Worm (Caenorhabditis elegans) whole organism, L3 larva: ENCODE measurements around the gene lnkn-1.

Source experiments
- R02D3.7 ChIP-seq: fragments of 150-350 bp; optimal IDR thresholded peaks from 2 replicates; lab custom pipeline; 2014; ENCODE audit warnings: missing biosample characterization, missing genetic modification characterization
- aly-2 ChIP-seq: fragments of 150-350 bp; optimal IDR thresholded peaks from 2 replicates; lab custom pipeline; 2014; ENCODE audit warnings: missing biosample characterization, missing genetic modification characterization
- ama-1 ChIP-seq: fragments of 150-350 bp; optimal IDR thresholded peaks from 2 replicates; lab custom pipeline; 2018
- ceh-16 ChIP-seq: sonication (generic microtip); optimal IDR thresholded peaks from 2 replicates; lab custom pipeline; 2017; ENCODE audit warnings: missing biosample characterization, missing genetic modification characterization
- ceh-28 ChIP-seq: fragments of 150-350 bp; optimal IDR thresholded peaks from 2 replicates; lab custom pipeline; 2014; ENCODE audit warnings: missing biosample characterization, missing genetic modification reagents, missing genetic modification characterization
- ceh-82 ChIP-seq: fragments of 150-350 bp; optimal IDR thresholded peaks from 2 replicates; lab custom pipeline; 2014; ENCODE audit warnings: missing biosample characterization, missing genetic modification characterization
- ceh-9 ChIP-seq: sonication (generic microtip); optimal IDR thresholded peaks from 2 replicates; lab custom pipeline; 2018; ENCODE audit warnings: missing biosample characterization, missing genetic modification characterization
- daf-12 ChIP-seq: fragments of 150-350 bp; optimal IDR thresholded peaks from 2 replicates; lab custom pipeline; 2014; ENCODE audit warnings: missing biosample characterization, missing genetic modification reagents, missing genetic modification characterization
- egl-27 ChIP-seq: sonication (generic microtip); optimal IDR thresholded peaks from 4 replicates; lab custom pipeline; 2017; ENCODE audit warnings: missing biosample characterization, missing genetic modification reagents, missing genetic modification characterization
- egl-5 ChIP-seq: fragments of 150-350 bp; optimal IDR thresholded peaks from 2 replicates; lab custom pipeline; 2017; ENCODE audit warnings: missing biosample characterization, missing genetic modification reagents, missing genetic modification characterization, inconsistent platforms
- elt-1 ChIP-seq: fragments of 150-350 bp; optimal IDR thresholded peaks from 2 replicates; lab custom pipeline; 2014; ENCODE audit warnings: missing biosample characterization, missing genetic modification characterization
- elt-3 ChIP-seq, 3 experiments: fragments of 150-350 bp in 1 of 3; sonication (generic microtip) in 2 of 3; optimal IDR thresholded peaks; 2 replicates in 2 of 3; 4 replicates in 1 of 3; lab custom pipeline; 2014 to 2017; ENCODE audit warnings: missing biosample characterization in 3 of 3, missing genetic modification characterization in 3 of 3
- eor-1 ChIP-seq, 2 experiments: fragments of 150-350 bp; optimal IDR thresholded peaks; 2 replicates each; lab custom pipeline; 2014 to 2018; ENCODE audit warnings: missing biosample characterization in 2 of 2, missing genetic modification characterization in 2 of 2
- fkh-10 ChIP-seq: sonication (generic microtip); optimal IDR thresholded peaks from 2 replicates; lab custom pipeline; 2017; ENCODE audit warnings: missing biosample characterization, missing genetic modification reagents, missing genetic modification characterization
- fkh-2 ChIP-seq: fragments of 150-350 bp; optimal IDR thresholded peaks from 2 replicates; lab custom pipeline; 2014; ENCODE audit warnings: missing biosample characterization, missing genetic modification reagents, missing genetic modification characterization
- hmg-11 ChIP-seq: sonication (generic microtip); optimal IDR thresholded peaks from 2 replicates; lab custom pipeline; 2016; ENCODE audit warnings: missing genetic modification characterization, missing compliant biosample characterization
- jun-1 ChIP-seq: fragments of 150-350 bp; optimal IDR thresholded peaks from 2 replicates; lab custom pipeline; 2014; ENCODE audit warnings: missing biosample characterization, missing genetic modification reagents, missing genetic modification characterization
- lin-15B ChIP-seq: fragments of 150-350 bp; optimal IDR thresholded peaks from 2 replicates; lab custom pipeline; 2014; ENCODE audit warnings: missing biosample characterization, missing genetic modification characterization
- lin-39 ChIP-seq: fragments of 150-350 bp; optimal IDR thresholded peaks from 2 replicates; lab custom pipeline; 2018; ENCODE audit warnings: missing biosample characterization, missing genetic modification reagents, missing genetic modification characterization
- lsy-12 ChIP-seq: sonication (generic microtip); optimal IDR thresholded peaks from 2 replicates; lab custom pipeline; 2016; ENCODE audit warnings: mild to moderate bottlenecking, missing genetic modification characterization, missing compliant biosample characterization
- mdl-1 ChIP-seq: fragments of 150-350 bp; optimal IDR thresholded peaks from 2 replicates; lab custom pipeline; 2014; ENCODE audit warnings: missing biosample characterization, missing genetic modification characterization
- mml-1 ChIP-seq: fragments of 150-350 bp; sonication (generic microtip); optimal IDR thresholded peaks from 3 replicates; lab custom pipeline; 2014; ENCODE audit warnings: missing biosample characterization, missing genetic modification characterization
- nfya-1 ChIP-seq: sonication (generic microtip); optimal IDR thresholded peaks from 2 replicates; lab custom pipeline; 2017; ENCODE audit warnings: missing genetic modification characterization, mild to moderate bottlenecking, missing compliant biosample characterization, antibody characterized with exemption, moderate library complexity; ENCODE audit not compliant: insufficient read depth
- nhr-11 ChIP-seq: fragments of 150-350 bp; optimal IDR thresholded peaks from 2 replicates; lab custom pipeline; 2014; ENCODE audit warnings: missing biosample characterization, missing genetic modification characterization
- nhr-12 ChIP-seq: fragments of 150-350 bp; optimal IDR thresholded peaks from 2 replicates; lab custom pipeline; 2014; ENCODE audit warnings: missing biosample characterization, missing genetic modification characterization
- nhr-23 ChIP-seq: fragments of 150-350 bp; optimal IDR thresholded peaks from 2 replicates; lab custom pipeline; 2014; ENCODE audit warnings: missing biosample characterization, missing genetic modification reagents, missing genetic modification characterization
- nhr-28 ChIP-seq: fragments of 150-350 bp; optimal IDR thresholded peaks from 2 replicates; lab custom pipeline; 2014; ENCODE audit warnings: missing biosample characterization, missing genetic modification characterization
- nhr-43 ChIP-seq: sonication (generic microtip); optimal IDR thresholded peaks from 2 replicates; lab custom pipeline; 2016; ENCODE audit warnings: mild to moderate bottlenecking, missing genetic modification characterization, missing compliant biosample characterization; ENCODE audit not compliant: poor library complexity, severe bottlenecking
- nhr-67 ChIP-seq: fragments of 150-350 bp; optimal IDR thresholded peaks from 2 replicates; lab custom pipeline; 2014; ENCODE audit warnings: missing biosample characterization, missing genetic modification characterization
- nhr-76 ChIP-seq: fragments of 150-350 bp; sonication (generic microtip); optimal IDR thresholded peaks from 5 replicates; lab custom pipeline; 2014; ENCODE audit warnings: missing biosample characterization, missing genetic modification characterization
- pqm-1 ChIP-seq: fragments of 150-350 bp; optimal IDR thresholded peaks from 2 replicates; lab custom pipeline; 2017; ENCODE audit warnings: missing biosample characterization, missing genetic modification characterization, inconsistent platforms
- sea-2 ChIP-seq: fragments of 150-350 bp; sonication (generic microtip); optimal IDR thresholded peaks from 4 replicates; lab custom pipeline; 2014; ENCODE audit warnings: missing biosample characterization, missing genetic modification reagents, missing genetic modification characterization
- snpc-4 ChIP-seq: fragments of 150-350 bp; optimal IDR thresholded peaks from 2 replicates; lab custom pipeline; 2014; ENCODE audit warnings: missing biosample characterization, missing genetic modification characterization
- tbx-2 ChIP-seq: sonication (generic microtip); optimal IDR thresholded peaks from 2 replicates; lab custom pipeline; 2016; ENCODE audit warnings: mild to moderate bottlenecking, missing genetic modification characterization, missing compliant biosample characterization
- unc-62 ChIP-seq: fragments of 150-350 bp; sonication (generic microtip); optimal IDR thresholded peaks from 4 replicates; lab custom pipeline; 2014; ENCODE audit warnings: missing biosample characterization, missing genetic modification reagents, missing genetic modification characterization
- zag-1 ChIP-seq: fragments of 150-350 bp; optimal IDR thresholded peaks from 2 replicates; lab custom pipeline; 2014; ENCODE audit warnings: missing biosample characterization, missing genetic modification characterization
- ztf-4 ChIP-seq: fragments of 150-350 bp; optimal IDR thresholded peaks from 2 replicates; lab custom pipeline; 2014; ENCODE audit warnings: missing biosample characterization, missing genetic modification characterization

lnkn-1 gene

DNA sequence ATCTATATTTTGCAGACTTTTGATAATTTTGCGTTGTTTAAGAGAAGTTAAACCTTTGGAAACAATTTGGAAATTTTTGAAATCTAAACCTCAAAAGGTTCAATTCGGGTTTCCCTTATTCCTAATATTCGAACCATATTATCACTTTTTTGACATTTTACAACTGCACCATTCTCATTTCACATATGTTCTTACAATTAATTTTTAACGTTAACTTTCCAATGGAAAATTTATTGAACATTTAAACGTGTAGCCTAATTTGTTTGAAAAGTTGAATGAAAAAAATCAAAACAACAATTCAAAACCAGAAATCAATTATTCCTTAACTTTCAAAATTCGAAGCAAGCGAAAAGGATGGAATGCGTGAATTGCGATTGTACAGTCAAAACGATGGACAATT is 33.9 kb downstream of the lnkn-1 start, which contains the start of gene ZK637.12:
Gene ZK637.12 (plus strand): TSS at position 301 of the 400 bp plus-strand sequence.
- TF ChIP-seq mml-1 (tag; lab: Kevin White, UChicago) (no peak), hmg-11 (no peak), pqm-1 (tag; lab: Kevin White, UChicago) (no peak), lsy-12 (tag; lab: Kevin White, UChicago) (no peak), egl-27 (tag; lab: Kevin White, UChicago) (no peak), ama-1 (lab: Kevin White, UChicago) (no peak), sea-2 (GFP tag; lab: Kevin White, UChicago) (no peak), aly-2 (tag; lab: Kevin White, UChicago) (no peak), nhr-23 (tag; lab: Kevin White, UChicago) (no peak), unc-62 (GFP tag; lab: Kevin White, UChicago) (no peak), ceh-9 (tag; lab: Kevin White, UChicago) (no peak), elt-1 (tag; lab: Kevin White, UChicago) (no peak), fkh-10 (no peak), ceh-82 (tag; lab: Kevin White, UChicago) (no peak), eor-1 (tag; optimal IDR thresholded peaks at IDR 0.05; lab: Kevin White, UChicago) (no peak), tbx-2 (tag; lab: Kevin White, UChicago) (no peak), ceh-16 (no peak), R02D3.7 (no peak), snpc-4 (tag; lab: Kevin White, UChicago) (no peak), lin-39 (tag; lab: Kevin White, UChicago) (no peak)

DNA sequence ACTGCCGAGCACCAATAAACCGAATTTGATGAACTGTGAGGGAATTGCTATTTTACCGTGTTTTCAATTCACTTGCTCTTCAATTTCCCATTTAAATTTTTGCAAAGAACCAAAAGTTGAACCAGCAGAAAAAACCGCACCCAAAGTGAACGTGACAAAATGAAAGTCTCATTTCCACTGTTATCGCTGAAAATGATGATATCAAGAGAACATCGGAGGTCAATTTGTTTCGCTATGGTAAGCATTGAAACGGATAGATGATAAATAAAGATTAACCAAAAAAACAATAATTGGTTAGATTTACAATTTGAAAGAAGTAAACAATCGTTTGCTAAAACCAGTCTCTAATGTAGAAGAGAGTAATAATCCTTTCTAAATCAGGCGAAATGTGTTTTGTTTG is 35.5 kb downstream of the lnkn-1 start:
- TF ChIP-seq lin-15B (tag; lab: Kevin White, UChicago): no peak
- TF ChIP-seq ztf-4 (tag; lab: Kevin White, UChicago): no peak
- TF ChIP-seq nhr-43 (tag; lab: Kevin White, UChicago): no peak
- TF ChIP-seq elt-1 (tag; lab: Kevin White, UChicago): no peak
- no peak for TF ChIP-seq R02D3.7
- TF ChIP-seq nhr-11: no peak

ce11 chrIII:8926512-8926911 is 36.5 kb downstream of the lnkn-1 start:
- TF ChIP-seq nfya-1: peak; percentile 28
- TF ChIP-seq snpc-4 (tag; lab: Kevin White, UChicago): no peak
- TF ChIP-seq mdl-1: peak; percentile 7
- TF ChIP-seq nhr-76: no peak
- TF ChIP-seq fkh-10: no peak
- TF ChIP-seq, all 47 proteins: peak for 2

ce11 chrIII:8929723-8930122 is 39.7 kb downstream of the lnkn-1 start, which contains the start of gene arrd-15:
Gene arrd-15 (plus strand): TSS chrIII:8930023.
- TF ChIP-seq eor-1 (tag; optimal IDR thresholded peaks at IDR 0.05; lab: Kevin White, UChicago): no peak
- no peak for TF ChIP-seq mdl-1
- TF ChIP-seq elt-3 (tag; optimal IDR thresholded peaks at IDR 0.05; lab: Kevin White, UChicago): no peak
- TF ChIP-seq lin-15B (tag; lab: Kevin White, UChicago): no peak
- no peak for TF ChIP-seq sea-2 (GFP tag; lab: Kevin White, UChicago)
- TF ChIP-seq snpc-4 (tag; lab: Kevin White, UChicago): no peak
- TF ChIP-seq mml-1 (tag; lab: Kevin White, UChicago): no peak
- no peak for TF ChIP-seq fkh-2 (tag; lab: Kevin White, UChicago)
- no peak for TF ChIP-seq nhr-28
- TF ChIP-seq zag-1 (tag; lab: Kevin White, UChicago): no peak
- no peak for TF ChIP-seq egl-5 (tag; lab: Kevin White, UChicago)
- no peak for TF ChIP-seq ceh-82 (tag; lab: Kevin White, UChicago)
- no peak for TF ChIP-seq ceh-16
- TF ChIP-seq jun-1 (tag; lab: Kevin White, UChicago): no peak
- TF ChIP-seq nfya-1: no peak
- no peak for TF ChIP-seq nhr-67 (tag; lab: Kevin White, UChicago)
- TF ChIP-seq ceh-28 (tag; lab: Kevin White, UChicago): no peak
- no peak for TF ChIP-seq nhr-12 (tag; lab: Kevin White, UChicago)
- no peak for TF ChIP-seq daf-12 (tag; lab: Kevin White, UChicago)
- TF ChIP-seq hmg-11: no peak
